Worm (Caenorhabditis elegans) whole organism, young adult: ENCODE results near the gene cpg-4.

Source experiments
- F52B5.7 ChIP-seq: sonication (generic microtip); optimal IDR thresholded peaks from 2 replicates; lab custom pipeline; 2016; ENCODE audit warnings: mild to moderate bottlenecking, missing genetic modification characterization, missing compliant biosample characterization
- F57C9.4 ChIP-seq: sonication (generic microtip); optimal IDR thresholded peaks from 2 replicates; lab custom pipeline; 2017; ENCODE audit warnings: mild to moderate bottlenecking, missing genetic modification characterization, missing compliant biosample characterization
- Y53F4B.3 ChIP-seq: fragments of 200-800 bp; sonication (Bioruptor generic); IDR thresholded peaks from 2 replicates; pipeline ENCODE4 v1.3.6; 2022; ENCODE audit warnings: missing genetic modification reagents, missing genetic modification characterization, missing compliant biosample characterization
- ceh-79 ChIP-seq: sonication (generic microtip); optimal IDR thresholded peaks from 2 replicates; lab custom pipeline; 2017; ENCODE audit warnings: mild to moderate bottlenecking, missing genetic modification characterization, missing compliant biosample characterization
- dpl-1 ChIP-seq: fragments of 150-350 bp; optimal IDR thresholded peaks from 2 replicates; lab custom pipeline; 2014; ENCODE audit warnings: missing biosample characterization, missing genetic modification reagents, missing genetic modification characterization
- nfyb-1 ChIP-seq: fragments of 200-800 bp; sonication (Bioruptor generic); IDR thresholded peaks from 2 replicates; pipeline ENCODE4 v1.3.6; 2022; ENCODE audit warnings: missing genetic modification reagents, missing genetic modification characterization, missing compliant biosample characterization
- nhr-179 ChIP-seq: sonication (generic microtip); optimal IDR thresholded peaks from 2 replicates; lab custom pipeline; 2016; ENCODE audit warnings: mild to moderate bottlenecking, missing genetic modification characterization, missing compliant biosample characterization
- nhr-90 ChIP-seq: sonication (generic microtip); optimal IDR thresholded peaks from 2 replicates; lab custom pipeline; 2016; ENCODE audit warnings: missing genotype, mild to moderate bottlenecking, missing genetic modification characterization, missing compliant biosample characterization
- snpc-4 ChIP-seq, 5 experiments: fragments of 150-350 bp in 1 of 5; sonication (generic microtip) in 4 of 5; optimal IDR thresholded peaks; 2 replicates each; lab custom pipeline; 2014 to 2018; ENCODE audit warnings: missing genetic modification characterization in 5 of 5, missing biosample characterization in 3 of 5, antibody characterized with exemption in 2 of 5, mild to moderate bottlenecking in 2 of 5, missing compliant biosample characterization in 2 of 5, missing genotype in 2 of 5, moderate library complexity in 2 of 5, missing genetic modification reagents in 1 of 5
- tlf-1 ChIP-seq: fragments of 200-800 bp; sonication (Bioruptor generic); optimal IDR thresholded peaks from 2 replicates; lab custom pipeline; 2018; ENCODE audit warnings: mild to moderate bottlenecking, missing genetic modification characterization, missing compliant biosample characterization
- unc-130 ChIP-seq: sonication (generic microtip); optimal IDR thresholded peaks from 2 replicates; lab custom pipeline; 2016; ENCODE audit warnings: missing genetic modification reagents, missing genetic modification characterization, missing compliant biosample characterization
- unc-62 ChIP-seq: fragments of 150-350 bp; optimal IDR thresholded peaks from 2 replicates; lab custom pipeline; 2014; ENCODE audit warnings: missing biosample characterization, missing genetic modification reagents, missing genetic modification characterization

DNA sequence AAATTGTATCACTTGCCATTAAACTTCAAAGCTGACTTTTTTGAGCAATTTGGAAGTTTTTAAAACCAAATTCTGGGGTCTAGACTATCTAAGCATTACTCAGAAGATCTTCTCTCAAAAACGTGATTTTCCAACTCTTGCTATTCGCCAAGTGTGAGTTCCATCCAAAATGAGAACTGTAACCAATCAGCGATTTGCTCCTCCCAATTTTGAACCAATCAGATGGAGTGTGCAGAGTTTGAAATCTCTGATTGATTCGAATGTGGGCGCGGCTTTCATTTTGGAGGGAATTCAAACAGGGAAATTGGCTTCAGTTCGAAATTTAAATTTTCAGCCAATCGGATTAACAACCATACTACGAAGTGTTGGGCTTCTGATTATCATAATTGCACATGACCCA lies 43.1 kb upstream of the cpg-4 start:
- TF ChIP-seq Y53F4B.3 (GFP tag; lab: Robert Waterston, UW) = no peak
- no peak for TF ChIP-seq nfyb-1
- TF ChIP-seq nhr-90 (tag; lab: Kevin White, UChicago) = no peak
- no peak for TF ChIP-seq snpc-4 (GFP tag; optimal IDR thresholded peaks at IDR 0.05; lab: Kevin White, UChicago)
- no peak for TF ChIP-seq snpc-4 (tag; optimal IDR thresholded peaks at IDR 0.05; lab: Kevin White, UChicago)
- no peak for TF ChIP-seq nhr-179 (tag; lab: Kevin White, UChicago)
- no peak for TF ChIP-seq F52B5.7
- TF ChIP-seq unc-130 (GFP tag; lab: Kevin White, UChicago) = no peak
- no peak for TF ChIP-seq tlf-1 (GFP tag; lab: Kevin White, UChicago)
- no peak for TF ChIP-seq unc-62
- TF ChIP-seq ceh-79 (tag; lab: Kevin White, UChicago) = no peak
- no peak for TF ChIP-seq dpl-1 (GFP tag; lab: Kevin White, UChicago)
- TF ChIP-seq F57C9.4 (tag; lab: Kevin White, UChicago) = no peak
